Worm (Caenorhabditis elegans): ENCODE data around the gene mai-2.

Gene mai-2

ce11 chrIV:3384593-3384992 lies 1.1 kb upstream of the mai-2 start (continued):
- TF ChIP-seq dmd-9 (GFP tag; IDR thresholded peaks at IDR 0.05) (0 out of 2 replicates have a peak, but pooled peaks have one; percentile 50), nhr-25 (tag; optimal IDR thresholded peaks at IDR 0.05; ENCODE audit: borderline replicate concordance, insufficient read depth) (peak; percentile 37), arid-1 (GFP tag; conservative IDR thresholded peaks at IDR 0.05) (peak; percentile 68; the same call in 1 of the 2 replicates), nhr-28 (tag; optimal IDR thresholded peaks at IDR 0.05) (peak; percentile 84), lin-38 (GFP tag; IDR thresholded peaks at IDR 0.05) (peak; percentile 87), zfp-2 (tag; optimal IDR thresholded peaks at IDR 0.05) (no peak), zfp-3 (GFP tag; conservative IDR thresholded peaks at IDR 0.05) (0 out of 2 replicates have a peak, but pooled peaks have one; percentile 49), set-16 (GFP tag; IDR thresholded peaks at IDR 0.05) (peak; percentile 86), lir-3 (tag; optimal IDR thresholded peaks at IDR 0.05) (no peak), nhr-42 (GFP tag; IDR thresholded peaks at IDR 0.05) (peak; percentile 80; the same call in 1 of the 2 replicates), ceh-28 (tag; optimal IDR thresholded peaks at IDR 0.05) (peak; percentile 28), pha-4 (GFP tag; IDR thresholded peaks at IDR 0.05) (peak; percentile 84), pha-4 (tag; optimal IDR thresholded peaks at IDR 0.05) (no peak), nhr-77 (tag; optimal IDR thresholded peaks at IDR 0.05) (peak; percentile 60), ZK337.2 (GFP tag; IDR thresholded peaks at IDR 0.05) (peak; percentile 54; the same call in 1 of the 2 replicates), T26A8.4 (GFP tag; IDR thresholded peaks at IDR 0.05) (peak; percentile 92), hmg-1.1 (GFP tag; IDR thresholded peaks at IDR 0.05) (peak; percentile 95), spr-1 (tag; optimal IDR thresholded peaks at IDR 0.05) (peak; percentile 85), mes-2 (tag; optimal IDR thresholded peaks at IDR 0.05; ENCODE audit: poor library complexity, severe bottlenecking) (peak; percentile 86), hlh-11 (tag; optimal IDR thresholded peaks at IDR 0.05) (peak; percentile 99), T20F7.1 (GFP tag; optimal IDR thresholded peaks at IDR 0.05) (peak; percentile 85), F37D6.2 (tag; optimal IDR thresholded peaks at IDR 0.05) (peak; percentile 79), pqm-1 (tag; optimal IDR thresholded peaks at IDR 0.05) (no peak), tra-1 (GFP tag; IDR thresholded peaks at IDR 0.05) (0 out of 2 replicates have a peak, but pooled peaks have one; percentile 46), snpc-1.2 (GFP tag; IDR thresholded peaks at IDR 0.05) (peak; percentile 46; the same call in 1 of the 2 replicates), lin-13 (GFP tag; optimal IDR thresholded peaks at IDR 0.05) (peak; percentile 39), lin-1 (GFP tag; IDR thresholded peaks at IDR 0.05) (peak; percentile 67; the same call in 1 of the 2 replicates), ces-1 (GFP tag; optimal IDR thresholded peaks at IDR 0.05) (peak; percentile 1), nhr-41 (GFP tag; IDR thresholded peaks at IDR 0.05) (peak; percentile 43; the same call in 1 of the 2 replicates), saeg-2 (GFP tag; IDR thresholded peaks at IDR 0.05) (0 out of 2 replicates have a peak, but pooled peaks have one; percentile 65), hif-1 (tag; optimal IDR thresholded peaks at IDR 0.05) (peak; percentile 54 to 86), rbr-2 (tag; optimal IDR thresholded peaks at IDR 0.05) (peak; percentile 91), Y75B8A.6 (GFP tag; IDR thresholded peaks at IDR 0.05) (no peak), mdl-1 (tag; optimal IDR thresholded peaks at IDR 0.05) (peak; percentile 82 to 92), daf-16 (GFP tag; optimal IDR thresholded peaks at IDR 0.05) (peak; percentile 16 to 19), daf-16 (tag; optimal IDR thresholded peaks at IDR 0.05) (peak; percentile 76), madf-9 (GFP tag; conservative IDR thresholded peaks at IDR 0.05) (peak; percentile 72), snpc-4 (tag; optimal IDR thresholded peaks at IDR 0.05) (no peak), dve-1 (tag; optimal IDR thresholded peaks at IDR 0.05; ENCODE audit: insufficient read depth) (peak; percentile 89), ctbp-1 (GFP tag; IDR thresholded peaks at IDR 0.05) (peak; percentile 82), lim-7 (GFP tag; IDR thresholded peaks at IDR 0.05) (no peak), lsy-2 (tag; optimal IDR thresholded peaks at IDR 0.05) (peak; percentile 82 to 94), ceh-20 (GFP tag; IDR thresholded peaks at IDR 0.05) (peak; percentile 91), duxl-1 (tag; optimal IDR thresholded peaks at IDR 0.05; ENCODE audit: poor library complexity) (peak; percentile 83), unc-62 (GFP tag; optimal IDR thresholded peaks at IDR 0.05 in 1 of 2) (peak in 1 of 2 experiments; percentile 91), unc-62 (tag; optimal IDR thresholded peaks at IDR 0.05) (no peak), lin-29 (GFP tag; IDR thresholded peaks at IDR 0.05) (no peak), ceh-32 (tag; optimal IDR thresholded peaks at IDR 0.05; ENCODE audit: poor library complexity) (no peak)
